Fruit fly (Drosophila melanogaster): Measurements from ENCODE around the gene mRpS6.

dm6 chr3L:4357705-4358131, 6.6 kb upstream of the mRpS6 start:
- TF ChIP-seq Sox102F (GFP tag; optimal IDR thresholded peaks at IDR 0.05): no peak
- TF ChIP-seq fkh (GFP tag; optimal IDR thresholded peaks at IDR 0.05): peak; percentile 51
- TF ChIP-seq Met (GFP tag; optimal IDR thresholded peaks at IDR 0.05): no peak
- TF ChIP-seq CG34406 (GFP tag; optimal IDR thresholded peaks at IDR 0.05): no peak
- TF ChIP-seq Hr4 (GFP tag; optimal IDR thresholded peaks at IDR 0.05): no peak
- no peak for TF ChIP-seq dsx (GFP tag; optimal IDR thresholded peaks at IDR 0.05; ENCODE audit: poor library complexity, severe bottlenecking)
- no peak for TF ChIP-seq CG8119 (GFP tag; IDR thresholded peaks at IDR 0.05)
- TF ChIP-seq Smox (GFP tag; optimal IDR thresholded peaks at IDR 0.05): no peak
- TF ChIP-seq CG31627 (GFP tag; optimal IDR thresholded peaks at IDR 0.05): no peak
- no peak for TF ChIP-seq Gug (GFP tag; IDR thresholded peaks at IDR 0.05)

Data from whole organism, prepupa.